Fruit fly (Drosophila melanogaster) whole organism, embryonic: ENCODE measurements around the gene zye.

ENCODE experiments used
- CG10321 ChIP-seq: fragments of 200-800 bp; sonication (Bioruptor generic); IDR thresholded peaks from 2 replicates; pipeline ENCODE4 v1.3.6; 2022; ENCODE audit warnings: missing biosample characterization, missing genetic modification characterization
- CG10654 ChIP-seq: fragments of 200-800 bp; sonication (Bioruptor generic); optimal IDR thresholded peaks from 2 replicates; lab custom pipeline; 2016; ENCODE audit warnings: missing biosample characterization, missing genetic modification characterization
- CG11695 ChIP-seq: fragments of 200-800 bp; sonication (Bioruptor generic); IDR thresholded peaks from 3 replicates; pipeline ENCODE4 v1.3.6; 2022; ENCODE audit warnings: missing biosample characterization, missing genetic modification characterization
- CG13424 ChIP-seq: fragments of 200-800 bp; sonication (Bioruptor generic); optimal IDR thresholded peaks from 2 replicates; lab custom pipeline; 2019; ENCODE audit warnings: missing biosample characterization, mild to moderate bottlenecking, missing genetic modification characterization, moderate library complexity
- CG14667 ChIP-seq: fragments of 200-800 bp; sonication (Bioruptor generic); IDR thresholded peaks from 2 replicates; pipeline ENCODE4 v1.3.6; 2022; ENCODE audit warnings: missing biosample characterization, missing genetic modification characterization
- CG15696 ChIP-seq: fragments of 200-800 bp; sonication (Bioruptor generic); optimal IDR thresholded peaks from 2 replicates; lab custom pipeline; 2019; ENCODE audit warnings: missing biosample characterization, mild to moderate bottlenecking, missing genetic modification characterization, moderate library complexity
- CG17361 ChIP-seq: fragments of 200-800 bp; sonication (Bioruptor generic); IDR thresholded peaks from 3 replicates; pipeline ENCODE4 v1.3.6; 2022; ENCODE audit warnings: missing biosample characterization, missing genetic modification characterization
- CG2116 ChIP-seq: fragments of 200-800 bp; sonication (Bioruptor generic); optimal IDR thresholded peaks from 3 replicates; lab custom pipeline; 2018; ENCODE audit warnings: missing biosample characterization, mild to moderate bottlenecking, missing genetic modification characterization
- CG2875 ChIP-seq: fragments of 200-800 bp; sonication (Bioruptor generic); optimal IDR thresholded peaks from 2 replicates; lab custom pipeline; 2017; ENCODE audit warnings: missing biosample characterization, mild to moderate bottlenecking, missing genetic modification characterization, missing genetic modification reagents
- CG30403 ChIP-seq: fragments of 200-800 bp; sonication (Bioruptor generic); optimal IDR thresholded peaks from 3 replicates; lab custom pipeline; 2016; ENCODE audit warnings: missing biosample characterization, missing genetic modification characterization
- CG32772 ChIP-seq: fragments of 200-800 bp; sonication (Bioruptor generic); IDR thresholded peaks from 2 replicates; pipeline ENCODE4 v1.3.6; 2022; ENCODE audit warnings: missing biosample characterization, missing genetic modification characterization
- CG33557 ChIP-seq: fragments of 200-800 bp; sonication (Bioruptor generic); optimal IDR thresholded peaks from 2 replicates; lab custom pipeline; 2019; ENCODE audit warnings: missing biosample characterization, mild to moderate bottlenecking, missing genetic modification characterization, moderate library complexity
- CG3407 ChIP-seq: fragments of 200-800 bp; sonication (Bioruptor generic); optimal IDR thresholded peaks from 2 replicates; lab custom pipeline; 2018; ENCODE audit warnings: missing biosample characterization, mild to moderate bottlenecking, missing genetic modification characterization
- CG34376 ChIP-seq: fragments of 200-800 bp; sonication (Bioruptor generic); optimal IDR thresholded peaks from 2 replicates; lab custom pipeline; 2018; ENCODE audit warnings: missing biosample characterization, mild to moderate bottlenecking, missing genetic modification characterization
- CG6254 ChIP-seq: fragments of 200-800 bp; sonication (Bioruptor generic); optimal IDR thresholded peaks from 3 replicates; lab custom pipeline; 2017; ENCODE audit warnings: mild to moderate bottlenecking, missing biosample characterization, missing genetic modification reagents, missing genetic modification characterization
- Deaf1 ChIP-seq: fragments of 200-800 bp; optimal IDR thresholded peaks from 3 replicates; lab custom pipeline; 2019; ENCODE audit warnings: missing biosample characterization, mild to moderate bottlenecking, missing genetic modification characterization, moderate library complexity
- Dip3 ChIP-seq: fragments of 200-800 bp; sonication (Bioruptor generic); optimal IDR thresholded peaks from 3 replicates; lab custom pipeline; 2016; ENCODE audit warnings: missing biosample characterization, missing genetic modification characterization
- Dll ChIP-seq: fragments of 200-800 bp; sonication (Bioruptor generic); IDR thresholded peaks from 4 replicates; pipeline ENCODE4 v1.3.6; 2022; ENCODE audit warnings: missing biosample characterization, missing genetic modification characterization; ENCODE audit not compliant: partially characterized antibody
- Eip74EF ChIP-seq, 2 experiments: fragments of 200-800 bp in 1 of 2; fragments of >200 bp in 1 of 2; sonication (Bioruptor generic) in 1 of 2; optimal IDR thresholded peaks; 2 replicates each; lab custom pipeline; 2017 to 2019; ENCODE audit warnings: missing biosample characterization in 2 of 2, missing genetic modification characterization in 2 of 2, mild to moderate bottlenecking in 1 of 2, moderate library complexity in 1 of 2
- Ets65A ChIP-seq: fragments of 200-800 bp; sonication (Bioruptor generic); peaks from one replicate; lab custom pipeline; 2016; ENCODE audit warnings: missing biosample characterization, missing genetic modification characterization
- HHEX ChIP-seq: fragments of 200-800 bp; sonication (Bioruptor generic); optimal IDR thresholded peaks from 3 replicates; lab custom pipeline; 2017; ENCODE audit warnings: missing biosample characterization, mild to moderate bottlenecking, missing genetic modification characterization, missing genetic modification reagents
- HLH54F ChIP-seq: fragments of 200-800 bp; sonication (Bioruptor generic); optimal IDR thresholded peaks from 3 replicates; lab custom pipeline; 2016; ENCODE audit warnings: missing biosample characterization, missing genetic modification characterization
- Hand ChIP-seq: fragments of 200-800 bp; sonication (Bioruptor generic); optimal IDR thresholded peaks from 2 replicates; lab custom pipeline; 2017; ENCODE audit warnings: mild to moderate bottlenecking, missing biosample characterization, missing genetic modification reagents, missing genetic modification characterization
- Hmx ChIP-seq: fragments of 200-800 bp; sonication (Bioruptor generic); optimal IDR thresholded peaks from 2 replicates; lab custom pipeline; 2016; ENCODE audit warnings: missing biosample characterization, missing genetic modification characterization
- Jarid2 ChIP-seq: fragments of 200-800 bp; sonication (Bioruptor generic); optimal IDR thresholded peaks from 3 replicates; lab custom pipeline; 2017; ENCODE audit warnings: mild to moderate bottlenecking, missing biosample characterization, missing genetic modification reagents, missing genetic modification characterization
- Mad ChIP-seq: fragments of 200-800 bp; sonication (Bioruptor generic); optimal IDR thresholded peaks from 2 replicates; lab custom pipeline; 2016; ENCODE audit warnings: missing biosample characterization, missing genetic modification characterization
- Med ChIP-seq: fragments of 200-800 bp; sonication (Bioruptor generic); peaks from one replicate; lab custom pipeline; 2016; ENCODE audit warnings: missing biosample characterization, missing genetic modification characterization, mild to moderate bottlenecking, inconsistent platforms, moderate library complexity
- Neu2 ChIP-seq: fragments of 200-800 bp; sonication (Bioruptor generic); optimal IDR thresholded peaks from 3 replicates; lab custom pipeline; 2016; ENCODE audit warnings: missing biosample characterization, missing genetic modification characterization, borderline replicate concordance
- Vsx1 ChIP-seq: fragments of 200-800 bp; sonication (Bioruptor generic); optimal IDR thresholded peaks from 2 replicates; lab custom pipeline; 2017; ENCODE audit warnings: missing biosample characterization, mild to moderate bottlenecking, missing genetic modification characterization, missing genetic modification reagents
- YL-1 ChIP-seq: fragments of 200-800 bp; sonication (Bioruptor generic); optimal IDR thresholded peaks from 3 replicates; lab custom pipeline; 2017; ENCODE audit warnings: missing biosample characterization, mild to moderate bottlenecking, missing genetic modification characterization
- abd-A ChIP-seq: fragments of 200-800 bp; sonication (Bioruptor generic); optimal IDR thresholded peaks from 3 replicates; lab custom pipeline; 2019; ENCODE audit warnings: missing biosample characterization, mild to moderate bottlenecking, missing genetic modification characterization, moderate library complexity
- ase ChIP-seq: fragments of 200-800 bp; sonication (Bioruptor generic); IDR thresholded peaks from 3 replicates; pipeline ENCODE4 v1.3.6; 2022; ENCODE audit warnings: missing biosample characterization, missing genetic modification characterization
- croc ChIP-seq: fragments of 200-800 bp; sonication (Bioruptor generic); conservative IDR thresholded peaks from 3 replicates; pipeline ENCODE4 v1.3.6; 2022; ENCODE audit warnings: missing biosample characterization, missing genetic modification characterization
- fd102C ChIP-seq: fragments of 200-800 bp; sonication (Bioruptor generic); optimal IDR thresholded peaks from 2 replicates; lab custom pipeline; 2018; ENCODE audit warnings: missing biosample characterization, mild to moderate bottlenecking, missing genetic modification characterization, moderate library complexity
- inv ChIP-seq: fragments of 200-800 bp; sonication (Bioruptor generic); IDR thresholded peaks from 2 replicates; pipeline ENCODE4 v1.3.6; 2022; ENCODE audit warnings: missing biosample characterization, missing genetic modification characterization; ENCODE audit not compliant: partially characterized antibody
- jigr1 ChIP-seq: fragments of 200-800 bp; sonication (Bioruptor generic); IDR thresholded peaks from 3 replicates; pipeline ENCODE4 v1.3.6; 2022; ENCODE audit warnings: missing biosample characterization, missing genetic modification characterization
- pan ChIP-seq, 4 experiments: fragments of >200 bp in 3 of 4; fragments of 200-800 bp in 1 of 4; sonication (Bioruptor generic) in 1 of 4; optimal IDR thresholded peaks in 3 of 4; IDR thresholded peaks in 1 of 4; 2 replicates each; pipeline versions ENCODE4 v1.3.6 to Lab custom; 2017 to 2022; ENCODE audit warnings: missing biosample characterization in 2 of 4, missing genetic modification characterization in 2 of 4, mixed read lengths in 1 of 4
- peb ChIP-seq: fragments of 200-800 bp; sonication (Bioruptor generic); IDR thresholded peaks from 2 replicates; pipeline ENCODE4 v1.3.6; 2022; ENCODE audit warnings: missing biosample characterization, missing genetic modification characterization
- phol ChIP-seq: fragments of 200-800 bp; sonication (Bioruptor generic); optimal IDR thresholded peaks from 3 replicates; lab custom pipeline; 2018; ENCODE audit warnings: missing biosample characterization, mild to moderate bottlenecking, missing genetic modification characterization, moderate library complexity
- pita ChIP-seq: fragments of 200-800 bp; sonication (Bioruptor generic); optimal IDR thresholded peaks from 2 replicates; lab custom pipeline; 2017; ENCODE audit warnings: missing biosample characterization, mild to moderate bottlenecking, missing genetic modification characterization
- prd ChIP-seq, 3 experiments: fragments of >200 bp in 2 of 3; fragments of 200-800 bp in 1 of 3; sonication (Bioruptor generic) in 1 of 3; optimal IDR thresholded peaks in 2 of 3; IDR thresholded peaks in 1 of 3; 2 replicates in 2 of 3; 3 replicates in 1 of 3; pipeline versions ENCODE4 v1.3.6 to Lab custom; 2017 to 2022; ENCODE audit warnings: missing biosample characterization in 1 of 3, missing genetic modification characterization in 1 of 3
- pzg ChIP-seq: fragments of 200-800 bp; sonication (Bioruptor generic); optimal IDR thresholded peaks from 3 replicates; lab custom pipeline; 2018; ENCODE audit warnings: missing biosample characterization, mild to moderate bottlenecking, missing genetic modification characterization, moderate library complexity
- rib ChIP-seq: fragments of 200-800 bp; sonication (Bioruptor generic); IDR thresholded peaks from 2 replicates; pipeline ENCODE4 v1.3.6; 2022; ENCODE audit warnings: missing biosample characterization, missing genetic modification characterization
- sisA ChIP-seq: fragments of 200-800 bp; sonication (Bioruptor generic); IDR thresholded peaks from 2 replicates; pipeline ENCODE4 v1.3.6; 2022; ENCODE audit warnings: missing biosample characterization, missing genetic modification characterization
- tx ChIP-seq: fragments of 200-800 bp; sonication (Bioruptor generic); optimal IDR thresholded peaks from 2 replicates; lab custom pipeline; 2016; ENCODE audit warnings: missing biosample characterization, missing genetic modification characterization
- unc-4 ChIP-seq: fragments of 200-800 bp; sonication (Bioruptor generic); IDR thresholded peaks from 2 replicates; pipeline ENCODE4 v1.3.6; 2022; ENCODE audit warnings: missing biosample characterization, missing genetic modification characterization; ENCODE audit not compliant: partially characterized antibody
- zfh2 ChIP-seq: fragments of 200-800 bp; sonication (Bioruptor generic); optimal IDR thresholded peaks from 2 replicates; lab custom pipeline; 2016; ENCODE audit warnings: missing biosample characterization, missing genetic modification characterization

zye gene

dm6 chr3L:20401026-20401912, 12.1 kb upstream of the zye start, which contains the start of gene trbl (continued):
- TF ChIP-seq Dll (GFP tag; lab: Robert Waterston, UW) (0 out of 4 replicates have a peak, but pooled peaks have one; percentile 52), CG2116 (GFP tag; lab: Kevin White, UChicago) (peak; percentile 73), prd (optimal IDR thresholded peaks at IDR 0.05; lab: Kevin White, UChicago) (no peak), prd (GFP tag; IDR thresholded peaks at IDR 0.05; lab: Robert Waterston, UW) (no peak), zfh2 (GFP tag; lab: Kevin White, UChicago) (no peak), CG2875 (no peak), unc-4 (GFP tag; lab: Robert Waterston, UW) (peak; percentile 58), CG32772 (no peak), abd-A (tag; lab: Kevin White, UChicago) (peak; percentile 2), fd102C (peak; percentile 26), CG14667 (GFP tag; lab: Robert Waterston, UW) (no peak), Vsx1 (peak; percentile 22), HHEX (GFP tag; lab: Kevin White, UChicago) (no peak), peb (GFP tag; lab: Robert Waterston, UW) (no peak), rib (peak; percentile 59; the same call in 1 of the 2 replicates), CG15696 (no peak), pita (GFP tag; lab: Kevin White, UChicago) (no peak), CG30403 (GFP tag; lab: Kevin White, UChicago) (no peak), jigr1 (no peak), inv (GFP tag; lab: Robert Waterston, UW) (no peak), CG6254 (GFP tag; lab: Kevin White, UChicago) (no peak), CG10321 (no peak), CG10654 (no peak), croc (GFP tag; lab: Robert Waterston, UW) (no peak), Eip74EF (GFP tag; optimal IDR thresholded peaks at IDR 0.05; lab: Kevin White, UChicago) (peak in 1 of 2 experiments; percentile 67), Med (GFP tag; lab: Kevin White, UChicago) (peak; percentile 83), CG3407 (GFP tag; lab: Kevin White, UChicago) (peak; percentile 24), Mad (no peak), tx (no peak), pan (optimal IDR thresholded peaks at IDR 0.05; lab: Kevin White, UChicago) (no peak), pan (GFP tag; optimal IDR thresholded peaks at IDR 0.05 in 1 of 2, IDR thresholded peaks at IDR 0.05 in 1 of 2) (no peak), YL-1 (GFP tag; lab: Kevin White, UChicago) (no peak), HLH54F (GFP tag; lab: Kevin White, UChicago) (no peak), phol (tag; lab: Kevin White, UChicago) (no peak), CG34376 (peak; percentile 68), CG17361 (GFP tag; lab: Robert Waterston, UW) (no peak), Deaf1 (tag; lab: Kevin White, UChicago) (peak; percentile 94), CG33557 (GFP tag; lab: Kevin White, UChicago) (no peak), CG11695 (GFP tag; lab: Robert Waterston, UW) (no peak), ase (GFP tag; lab: Robert Waterston, UW) (no peak), Jarid2 (GFP tag; lab: Kevin White, UChicago) (peak; percentile 80), sisA (GFP tag; lab: Robert Waterston, UW) (no peak; the same call in 1 of the 2 replicates), Dip3 (GFP tag; lab: Kevin White, UChicago) (no peak), pzg (GFP tag; lab: Kevin White, UChicago) (peak; percentile 20), CG13424 (tag; lab: Kevin White, UChicago) (peak; percentile 6), Ets65A (GFP tag; lab: Kevin White, UChicago) (no peak), Hmx (GFP tag; lab: Kevin White, UChicago) (no peak), Hand (GFP tag; lab: Kevin White, UChicago) (peak; percentile 15), Neu2 (no peak)
